Worm (Caenorhabditis elegans) whole organism, midembryonic: ENCODE results near the gene C53B7.2.

Experiments used
- T22C8.4 ChIP-seq: fragments of 200-800 bp; sonication (Bioruptor generic); IDR thresholded peaks from 2 replicates; pipeline ENCODE4 v1.3.6; 2022; ENCODE audit warnings: missing genetic modification characterization, missing compliant biosample characterization
- med-1 ChIP-seq: sonication (generic microtip); optimal IDR thresholded peaks from 2 replicates; lab custom pipeline; 2017; ENCODE audit warnings: missing genetic modification characterization, mild to moderate bottlenecking, missing compliant biosample characterization, antibody characterized with exemption, missing genetic modification reagents; ENCODE audit not compliant: insufficient read depth
- ref-1 ChIP-seq: fragments of 200-800 bp; sonication (Bioruptor generic); conservative IDR thresholded peaks from 2 replicates; pipeline ENCODE4 v1.3.6; 2022; ENCODE audit warnings: missing genetic modification reagents, missing genetic modification characterization, missing compliant biosample characterization
- tab-1 ChIP-seq: fragments of 200-800 bp; sonication (Bioruptor generic); IDR thresholded peaks from 2 replicates; pipeline ENCODE4 v1.3.6; 2022; ENCODE audit warnings: missing genetic modification characterization, missing compliant biosample characterization

DNA sequence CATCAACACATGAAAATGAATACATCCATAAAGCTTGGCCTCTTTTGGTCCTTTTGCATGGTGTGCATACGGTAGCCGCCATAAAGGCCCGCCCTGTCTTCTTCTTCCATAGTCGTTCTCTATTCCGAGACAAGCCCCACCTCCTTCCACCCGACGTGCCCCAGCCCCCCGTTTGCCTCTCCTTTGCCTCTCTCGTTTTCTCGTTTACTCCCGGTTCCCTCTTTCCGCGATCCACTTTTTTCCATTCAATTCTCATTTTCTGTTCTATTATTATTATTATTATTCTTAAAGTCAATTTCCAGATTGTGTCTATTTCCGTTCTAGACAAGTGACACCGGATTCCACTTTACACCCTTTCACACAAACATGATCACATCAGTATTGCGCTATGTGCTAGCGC is 43.3 kb downstream of the C53B7.2 start, which contains the start of gene unc-6:
- no peak for TF ChIP-seq med-1
- no peak for TF ChIP-seq tab-1 (GFP tag; lab: Robert Waterston, UW)
- no peak for TF ChIP-seq T22C8.4 (GFP tag; lab: Robert Waterston, UW)
- no peak for TF ChIP-seq ref-1
